Fruit fly (Drosophila melanogaster): ENCODE data around the gene CG13454.

DNA sequence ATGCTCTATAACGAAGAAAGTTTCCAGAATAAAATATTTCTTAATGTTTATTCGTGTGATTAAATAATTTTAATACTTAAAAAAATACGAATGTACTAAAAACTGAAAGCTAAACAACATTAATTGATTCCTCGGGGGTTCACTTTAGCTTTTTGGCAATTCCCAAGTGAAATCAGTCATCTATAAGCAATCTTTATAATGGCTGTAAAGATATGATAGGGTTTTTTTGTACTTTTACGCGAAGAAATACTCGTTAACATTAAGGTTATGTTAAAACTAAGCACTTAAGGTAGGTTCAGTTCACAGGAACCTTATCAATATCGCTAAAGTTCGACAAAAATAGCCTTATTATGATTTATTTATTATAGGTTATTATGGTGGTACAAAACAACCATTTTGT is 3.1 kb upstream of the CG13454 start:
- no peak for TF ChIP-seq h (optimal IDR thresholded peaks at IDR 0.05)
- no peak for TF ChIP-seq ttk (optimal IDR thresholded peaks at IDR 0.05)
- no peak for TF ChIP-seq insv (optimal IDR thresholded peaks at IDR 0.05)
